Fruit fly (Drosophila melanogaster) whole organism, embryonic: ENCODE data around the gene Socs36E.

Source experiments
- Aef1 ChIP-seq: fragments of 200-800 bp; sonication (Bioruptor generic); IDR thresholded peaks from 3 replicates; pipeline ENCODE4 v1.3.6; 2022; ENCODE audit warnings: missing biosample characterization, missing genetic modification characterization
- CG10267 ChIP-seq: fragments of 200-800 bp; sonication (Bioruptor generic); optimal IDR thresholded peaks from 2 replicates; lab custom pipeline; 2018; ENCODE audit warnings: missing biosample characterization, mild to moderate bottlenecking, missing genetic modification characterization, moderate library complexity
- CG10431 ChIP-seq: fragments of 200-800 bp; sonication (Bioruptor generic); optimal IDR thresholded peaks from 3 replicates; lab custom pipeline; 2018; ENCODE audit warnings: missing biosample characterization, mild to moderate bottlenecking, missing genetic modification characterization
- CG12236 ChIP-seq: fragments of 200-800 bp; sonication (Bioruptor generic); optimal IDR thresholded peaks from 2 replicates; lab custom pipeline; 2016; ENCODE audit warnings: missing biosample characterization, missing genetic modification characterization
- CG14014 ChIP-seq: fragments of 200-800 bp; sonication (Bioruptor generic); IDR thresholded peaks from 2 replicates; pipeline ENCODE4 v1.3.6; 2022; ENCODE audit warnings: missing biosample characterization, missing genetic modification characterization
- CG17829 ChIP-seq: fragments of 200-800 bp; optimal IDR thresholded peaks from 2 replicates; lab custom pipeline; 2019; ENCODE audit warnings: missing biosample characterization, mild to moderate bottlenecking, missing genetic modification characterization, moderate library complexity
- CG1792 ChIP-seq: fragments of 200-800 bp; sonication (Bioruptor generic); optimal IDR thresholded peaks from 2 replicates; lab custom pipeline; 2016; ENCODE audit warnings: missing biosample characterization, missing genetic modification characterization
- CG33557 ChIP-seq: fragments of 200-800 bp; sonication (Bioruptor generic); optimal IDR thresholded peaks from 2 replicates; lab custom pipeline; 2019; ENCODE audit warnings: missing biosample characterization, mild to moderate bottlenecking, missing genetic modification characterization, moderate library complexity
- CG3726 ChIP-seq: fragments of 200-800 bp; sonication (Bioruptor generic); IDR thresholded peaks from 3 replicates; pipeline ENCODE4, ENCODE4 v1.3.6; 2022; ENCODE audit warnings: missing biosample characterization, missing genetic modification characterization
- CG3838 ChIP-seq: fragments of 200-800 bp; sonication (Bioruptor generic); optimal IDR thresholded peaks from 3 replicates; lab custom pipeline; 2016; ENCODE audit warnings: missing biosample characterization, missing genetic modification characterization
- CG4328 ChIP-seq: fragments of 200-800 bp; sonication (Bioruptor generic); optimal IDR thresholded peaks from 3 replicates; lab custom pipeline; 2017; ENCODE audit warnings: missing biosample characterization, missing genetic modification reagents, missing genetic modification characterization
- CG6689 ChIP-seq: fragments of 200-800 bp; sonication (Bioruptor generic); IDR thresholded peaks from 2 replicates; pipeline ENCODE4 v1.3.6; 2022; ENCODE audit warnings: missing biosample characterization, missing genetic modification characterization
- CG6765 ChIP-seq: fragments of 200-800 bp; sonication (Bioruptor generic); optimal IDR thresholded peaks from 3 replicates; lab custom pipeline; 2017; ENCODE audit warnings: missing biosample characterization, mild to moderate bottlenecking, missing genetic modification characterization
- CG7839 ChIP-seq: fragments of 200-800 bp; sonication (Bioruptor generic); optimal IDR thresholded peaks from 3 replicates; lab custom pipeline; 2018; ENCODE audit warnings: missing biosample characterization, mild to moderate bottlenecking, missing genetic modification characterization, moderate library complexity
- CG8281 ChIP-seq: fragments of 200-800 bp; sonication (Bioruptor generic); optimal IDR thresholded peaks from 2 replicates; lab custom pipeline; 2018; ENCODE audit warnings: missing biosample characterization, mild to moderate bottlenecking, missing genetic modification characterization, moderate library complexity
- Fer3 ChIP-seq: fragments of 200-800 bp; sonication (Bioruptor generic); optimal IDR thresholded peaks from 2 replicates; lab custom pipeline; 2018; ENCODE audit warnings: missing biosample characterization, mild to moderate bottlenecking, missing genetic modification characterization, moderate library complexity
- H2.0 ChIP-seq: fragments of 200-800 bp; sonication (Bioruptor generic); IDR thresholded peaks from 2 replicates; pipeline ENCODE4 v1.3.6; 2022; ENCODE audit warnings: missing biosample characterization, missing genetic modification characterization
- Hr39 ChIP-seq: fragments of >200 bp; optimal IDR thresholded peaks from 2 replicates; lab custom pipeline; 2017
- Lhr ChIP-seq: fragments of 200-800 bp; sonication (Bioruptor generic); optimal IDR thresholded peaks from 3 replicates; lab custom pipeline; 2017; ENCODE audit warnings: mild to moderate bottlenecking, missing biosample characterization, missing genetic modification reagents, missing genetic modification characterization
- Lim3 ChIP-seq: fragments of 200-800 bp; sonication (Bioruptor generic); IDR thresholded peaks from 2 replicates; pipeline ENCODE4 v1.3.6; 2022; ENCODE audit warnings: missing biosample characterization, missing genetic modification characterization
- MBD-R2 ChIP-seq: fragments of 200-800 bp; sonication (Bioruptor generic); IDR thresholded peaks from 2 replicates; pipeline ENCODE4 v1.3.6; 2022; ENCODE audit warnings: missing biosample characterization, missing genetic modification characterization
- Meics ChIP-seq: fragments of 200-800 bp; sonication (Bioruptor generic); optimal IDR thresholded peaks from 2 replicates; lab custom pipeline; 2017; ENCODE audit warnings: missing biosample characterization, mild to moderate bottlenecking, missing genetic modification characterization
- NC2α ChIP-seq: fragments of 200-800 bp; sonication (Bioruptor generic); optimal IDR thresholded peaks from 2 replicates; lab custom pipeline; 2016; ENCODE audit warnings: missing biosample characterization, missing genetic modification characterization
- Nf-YB ChIP-seq: fragments of 200-800 bp; sonication (Bioruptor generic); optimal IDR thresholded peaks from 3 replicates; lab custom pipeline; 2019; ENCODE audit warnings: missing biosample characterization, mild to moderate bottlenecking, missing genetic modification characterization, moderate library complexity
- Sox102F ChIP-seq: fragments of 200-800 bp; sonication (Bioruptor generic); optimal IDR thresholded peaks from 2 replicates; lab custom pipeline; 2018; ENCODE audit warnings: missing biosample characterization, mild to moderate bottlenecking, missing genetic modification characterization, moderate library complexity
- Spps ChIP-seq: fragments of 200-800 bp; sonication (Bioruptor generic); optimal IDR thresholded peaks from 2 replicates; lab custom pipeline; 2018; ENCODE audit warnings: missing biosample characterization, mild to moderate bottlenecking, missing genetic modification characterization
- Tbp ChIP-seq: fragments of >200 bp; optimal IDR thresholded peaks from 2 replicates; lab custom pipeline; 2018; ENCODE audit warnings: missing biosample characterization, missing genetic modification characterization
- Trl ChIP-seq, 3 experiments: fragments of >200 bp in 2 of 3; fragments of 200-800 bp in 1 of 3; sonication (Bioruptor generic) in 1 of 3; optimal IDR thresholded peaks; 2 replicates in 1 of 3; 3 replicates in 2 of 3; lab custom pipeline; 2016 to 2017; ENCODE audit warnings: missing biosample characterization in 1 of 3, missing genetic modification characterization in 1 of 3
- Xbp1 ChIP-seq: fragments of 200-800 bp; sonication (Bioruptor generic); optimal IDR thresholded peaks from 3 replicates; lab custom pipeline; 2016; ENCODE audit warnings: missing biosample characterization, mild to moderate bottlenecking, missing genetic modification characterization
- ara ChIP-seq: fragments of 200-800 bp; sonication (Bioruptor generic); IDR thresholded peaks from 2 replicates; pipeline ENCODE4 v1.3.6; 2022; ENCODE audit warnings: missing biosample characterization, missing genetic modification characterization
- btn ChIP-seq: fragments of 200-800 bp; sonication (Bioruptor generic); optimal IDR thresholded peaks from 2 replicates; lab custom pipeline; 2016; ENCODE audit warnings: missing biosample characterization, missing genetic modification characterization
- cas ChIP-seq: fragments of 200-800 bp; sonication (Bioruptor generic); IDR thresholded peaks from 2 replicates; pipeline ENCODE4 v1.3.6; 2022; ENCODE audit warnings: missing biosample characterization, missing genetic modification characterization
- disco-r ChIP-seq: fragments of 200-800 bp; sonication (Bioruptor generic); optimal IDR thresholded peaks from 2 replicates; lab custom pipeline; 2016; ENCODE audit warnings: missing biosample characterization, missing genetic modification characterization
- exex ChIP-seq: fragments of 200-800 bp; sonication (Bioruptor generic); optimal IDR thresholded peaks from 4 replicates; lab custom pipeline; 2018; ENCODE audit warnings: missing biosample characterization, mild to moderate bottlenecking, missing genetic modification characterization, moderate library complexity
- fu2 ChIP-seq: fragments of 200-800 bp; sonication (Bioruptor generic); optimal IDR thresholded peaks from 2 replicates; lab custom pipeline; 2016; ENCODE audit warnings: missing biosample characterization, missing genetic modification characterization
- grn ChIP-seq: fragments of 200-800 bp; sonication (Bioruptor generic); optimal IDR thresholded peaks from 3 replicates; lab custom pipeline; 2017; ENCODE audit warnings: missing biosample characterization, missing genetic modification characterization
- gsb-n ChIP-seq: fragments of 200-800 bp; sonication (Bioruptor generic); optimal IDR thresholded peaks from 3 replicates; lab custom pipeline; 2018; ENCODE audit warnings: missing biosample characterization, mild to moderate bottlenecking, missing genetic modification characterization
- ham ChIP-seq: fragments of 200-800 bp; sonication (Bioruptor generic); IDR thresholded peaks from 2 replicates; pipeline ENCODE4 v1.3.6; 2022; ENCODE audit warnings: missing biosample characterization, missing genetic modification characterization
- lbe ChIP-seq: fragments of 200-800 bp; sonication (Bioruptor generic); optimal IDR thresholded peaks from 2 replicates; lab custom pipeline; 2016; ENCODE audit warnings: missing biosample characterization, mild to moderate bottlenecking, missing genetic modification characterization
- lilli ChIP-seq: fragments of 200-800 bp; sonication (Bioruptor generic); optimal IDR thresholded peaks from 3 replicates; lab custom pipeline; 2016; ENCODE audit warnings: missing biosample characterization, missing genetic modification characterization
- lov ChIP-seq, 2 experiments: fragments of 200-800 bp in 1 of 2; fragments of >200 bp in 1 of 2; sonication (Bioruptor generic) in 1 of 2; IDR thresholded peaks in 1 of 2; optimal IDR thresholded peaks in 1 of 2; 2 replicates in 1 of 2; 3 replicates in 1 of 2; pipeline versions ENCODE4 v1.3.6 to Lab custom; 2017 to 2022; ENCODE audit warnings: missing biosample characterization in 1 of 2, missing genetic modification characterization in 1 of 2
- mam ChIP-seq: fragments of 200-800 bp; sonication (Bioruptor generic); optimal IDR thresholded peaks from 3 replicates; lab custom pipeline; 2016; ENCODE audit warnings: missing biosample characterization, missing genetic modification characterization
- mld ChIP-seq: fragments of 200-800 bp; sonication (Bioruptor generic); IDR thresholded peaks from 3 replicates; pipeline ENCODE4 v1.3.6; 2022; ENCODE audit warnings: missing biosample characterization, missing genetic modification characterization; ENCODE audit not compliant: partially characterized antibody
- pnt ChIP-seq: fragments of 200-800 bp; sonication (Bioruptor generic); optimal IDR thresholded peaks from 3 replicates; lab custom pipeline; 2016; ENCODE audit warnings: missing biosample characterization, missing genetic modification characterization
- pros ChIP-seq: fragments of 200-800 bp; sonication (Bioruptor generic); optimal IDR thresholded peaks from 3 replicates; lab custom pipeline; 2019; ENCODE audit warnings: missing biosample characterization, mild to moderate bottlenecking, missing genetic modification characterization, moderate library complexity
- slou ChIP-seq: fragments of 200-800 bp; sonication (Bioruptor generic); optimal IDR thresholded peaks from 3 replicates; lab custom pipeline; 2016; ENCODE audit warnings: missing biosample characterization, missing genetic modification characterization
- tio ChIP-seq: fragments of 200-800 bp; sonication (Bioruptor generic); optimal IDR thresholded peaks from 2 replicates; lab custom pipeline; 2017; ENCODE audit warnings: missing biosample characterization, missing genetic modification characterization, inconsistent platforms
- tna ChIP-seq: fragments of 200-800 bp; sonication (Bioruptor generic); IDR thresholded peaks from 2 replicates; pipeline ENCODE4 v1.3.6; 2022; ENCODE audit warnings: missing biosample characterization, missing genetic modification characterization; ENCODE audit not compliant: partially characterized antibody
- trem ChIP-seq: fragments of 200-800 bp; optimal IDR thresholded peaks from 3 replicates; lab custom pipeline; 2019; ENCODE audit warnings: missing biosample characterization, mild to moderate bottlenecking, missing genetic modification characterization, moderate library complexity
- tup ChIP-seq: fragments of 200-800 bp; sonication (Bioruptor generic); optimal IDR thresholded peaks from 2 replicates; lab custom pipeline; 2016; ENCODE audit warnings: missing biosample characterization, mild to moderate bottlenecking, missing genetic modification characterization, moderate library complexity
- vvl ChIP-seq: fragments of 200-800 bp; sonication (Bioruptor generic); IDR thresholded peaks from 2 replicates; pipeline ENCODE4 v1.3.6; 2022; ENCODE audit warnings: missing biosample characterization, missing genetic modification characterization

Gene Socs36E

DNA sequence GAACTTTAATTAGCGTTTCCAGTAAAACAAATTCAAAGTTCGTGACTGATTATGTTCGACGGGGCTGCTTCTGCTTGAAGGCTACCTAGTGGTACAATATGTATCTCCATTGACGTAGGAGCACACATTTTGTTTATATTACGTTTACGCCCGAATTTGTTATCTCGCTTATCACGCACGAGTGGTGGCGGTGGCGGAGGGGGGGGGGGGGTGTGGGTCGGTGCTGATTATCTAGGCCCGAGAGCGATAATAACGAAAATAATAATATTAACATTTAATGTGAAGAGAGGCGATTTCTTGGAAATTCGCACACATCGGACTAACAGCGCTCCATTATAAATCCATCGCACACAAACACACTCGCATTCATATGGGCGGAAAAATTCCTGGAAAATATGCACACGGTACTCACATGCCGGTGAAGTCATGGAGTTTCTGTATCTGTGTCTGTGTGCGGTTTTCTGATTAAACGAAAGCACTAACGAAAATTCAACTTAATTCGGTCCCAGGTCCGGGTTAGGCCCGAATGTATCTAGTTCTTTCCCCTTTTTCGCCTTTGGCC lies 4.6 kb downstream of the Socs36E start (continued):
- TF ChIP-seq disco-r (GFP tag; lab: Kevin White, UChicago) (no peak), CG6689 (GFP tag; lab: Robert Waterston, UW) (no peak), vvl (GFP tag; lab: Robert Waterston, UW) (no peak), tio (no peak), Hr39 (lab: Kevin White, UChicago) (no peak), Lim3 (GFP tag; lab: Robert Waterston, UW) (no peak), CG6765 (GFP tag; lab: Kevin White, UChicago) (no peak), CG10431 (GFP tag; lab: Kevin White, UChicago) (no peak), tup (GFP tag; lab: Kevin White, UChicago) (no peak), lov (optimal IDR thresholded peaks at IDR 0.05; lab: Kevin White, UChicago) (no peak), lov (GFP tag; IDR thresholded peaks at IDR 0.05; lab: Robert Waterston, UW) (no peak), cas (GFP tag; lab: Robert Waterston, UW) (no peak), ara (no peak), mld (GFP tag; lab: Robert Waterston, UW) (no peak), Lhr (GFP tag; lab: Kevin White, UChicago) (no peak), pros (GFP tag; lab: Kevin White, UChicago) (no peak), CG33557 (GFP tag; lab: Kevin White, UChicago) (no peak), slou (no peak), pnt (GFP tag; lab: Kevin White, UChicago) (no peak), NC2α (GFP tag; lab: Kevin White, UChicago) (no peak), Tbp (GFP tag; lab: Kevin White, UChicago) (no peak), CG3726 (GFP tag; lab: Robert Waterston, UW) (no peak), Nf-YB (no peak), MBD-R2 (GFP tag; lab: Robert Waterston, UW) (no peak), H2.0 (GFP tag; lab: Robert Waterston, UW) (no peak), mam (GFP tag; lab: Kevin White, UChicago) (no peak), ham (no peak), fu2 (GFP tag; lab: Kevin White, UChicago) (no peak), Aef1 (GFP tag; lab: Robert Waterston, UW) (no peak), CG10267 (tag; lab: Kevin White, UChicago) (no peak), Xbp1 (GFP tag; lab: Kevin White, UChicago) (no peak), CG4328 (GFP tag; lab: Kevin White, UChicago) (no peak), trem (no peak), Sox102F (GFP tag; lab: Kevin White, UChicago) (no peak), CG12236 (GFP tag; lab: Kevin White, UChicago) (no peak), CG14014 (GFP tag; lab: Robert Waterston, UW) (no peak), lbe (GFP tag; lab: Kevin White, UChicago) (no peak), CG1792 (GFP tag; lab: Kevin White, UChicago) (no peak), exex (peak; percentile 95), btn (GFP tag; lab: Kevin White, UChicago) (no peak), gsb-n (tag; lab: Kevin White, UChicago) (no peak), Spps (tag; lab: Kevin White, UChicago) (no peak), CG3838 (no peak), CG8281 (tag; lab: Kevin White, UChicago) (no peak), CG7839 (tag; lab: Kevin White, UChicago) (no peak), lilli (no peak), Fer3 (tag; lab: Kevin White, UChicago) (no peak), grn (peak; percentile 97), tna (GFP tag; lab: Robert Waterston, UW) (no peak), Meics (no peak), Trl (optimal IDR thresholded peaks at IDR 0.05; lab: Kevin White, UChicago) (no peak), Trl (GFP tag; optimal IDR thresholded peaks at IDR 0.05; lab: Kevin White, UChicago) (no peak), CG17829 (tag; lab: Kevin White, UChicago) (no peak)
